Fruit fly (Drosophila melanogaster): ENCODE data around the gene CG17751.

Gene CG17751

dm6 chr3R:19622005-19622404 is 15.0 kb downstream of the CG17751 start:
- peak; percentile 59 for TF ChIP-seq noc (tag; optimal IDR thresholded peaks at IDR 0.05)

DNA sequence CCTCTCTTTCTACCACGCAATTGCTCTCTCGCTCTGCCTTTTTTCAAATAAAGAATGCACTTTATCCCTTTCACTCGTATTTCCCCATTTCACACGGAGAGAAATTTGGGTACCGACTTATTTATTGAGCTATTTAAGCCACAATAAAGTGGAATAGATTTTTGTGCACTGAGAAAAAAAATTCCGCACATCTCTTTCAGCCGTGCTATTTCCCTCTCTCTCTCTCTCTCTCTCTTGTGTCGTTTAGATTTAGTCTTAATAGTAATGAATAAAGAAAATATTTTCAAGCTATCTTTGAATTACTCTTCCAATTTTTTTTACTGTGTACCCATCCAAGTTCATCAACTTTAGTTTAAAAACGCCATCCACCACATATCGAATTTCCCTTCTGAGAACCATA is 16.6 kb downstream of the CG17751 start:
- peak; percentile 6 for TF ChIP-seq noc (tag; optimal IDR thresholded peaks at IDR 0.05)

dm6 chr3R:19624482-19624881 is 17.4 kb downstream of the CG17751 start:
- no peak for TF ChIP-seq noc (tag; optimal IDR thresholded peaks at IDR 0.05)

- peak; percentile 19 for TF ChIP-seq noc (tag; optimal IDR thresholded peaks at IDR 0.05)
These were observed 18.5 kb downstream of the CG17751 start for dm6 chr3R:19625300-19626230.

DNA sequence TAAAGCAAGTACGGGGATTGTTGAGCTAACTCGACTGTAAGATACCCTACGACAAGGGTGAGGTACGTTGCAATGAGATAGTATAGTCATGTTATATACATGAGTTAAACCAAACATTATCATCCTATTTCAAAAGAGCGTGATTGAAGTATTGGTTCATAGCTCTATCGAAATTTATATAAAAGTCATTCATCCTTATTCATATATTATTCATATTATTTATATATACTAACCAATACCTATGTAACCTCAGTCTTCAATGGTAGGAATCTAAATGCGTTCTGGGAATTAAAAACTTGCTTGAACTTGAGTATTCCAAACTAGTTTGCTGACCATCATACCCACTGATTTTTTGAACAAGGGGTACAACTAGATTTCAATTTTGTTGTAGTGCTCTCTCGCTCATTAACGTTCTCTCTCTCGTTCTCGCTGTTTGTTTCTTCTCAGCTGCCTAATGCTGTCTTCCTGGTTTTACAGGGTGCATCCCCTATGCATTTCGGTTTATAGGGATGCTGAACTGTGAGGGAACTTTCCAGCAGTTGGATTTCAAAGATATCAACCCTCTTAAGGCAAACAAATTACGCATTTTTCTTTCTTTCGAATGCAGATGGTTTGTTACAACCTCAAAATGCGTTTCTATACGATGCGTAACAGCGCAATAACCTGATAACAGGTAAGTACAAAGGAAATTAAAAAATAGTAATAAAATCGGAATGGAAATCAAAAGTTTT is 20.9 kb downstream of the CG17751 start:
- peak; percentile 52 for TF ChIP-seq noc (tag; optimal IDR thresholded peaks at IDR 0.05)

dm6 chr3R:19632685-19633116 is 25.6 kb downstream of the CG17751 start, which contains the start of gene CG6231:
Gene CG6231 (minus strand): TSS chr3R:19632718.
- TF ChIP-seq noc (tag; optimal IDR thresholded peaks at IDR 0.05): no peak

DNA sequence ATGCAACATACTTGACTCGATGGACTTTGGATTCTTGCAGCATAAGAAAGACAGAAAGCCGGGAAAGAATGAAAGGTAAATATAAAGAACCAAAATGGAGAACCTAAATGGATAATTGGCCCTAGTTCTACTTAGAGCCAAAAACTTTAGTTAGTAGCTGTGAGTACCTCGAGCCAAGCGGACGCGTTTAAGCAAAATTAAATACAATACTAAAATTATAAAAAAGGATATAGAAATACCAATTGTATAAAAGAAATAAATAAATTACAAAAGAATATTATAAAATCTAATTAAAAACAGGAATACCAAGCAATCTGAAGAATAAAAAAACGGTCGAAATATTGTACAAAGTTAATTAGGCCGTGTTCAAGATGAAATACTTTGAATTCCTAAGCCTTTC is 27.6 kb downstream of the CG17751 start, which contains the start of gene CG34138:
TSS of gene CG34138 (plus strand) at position 301 of the 400 bp plus-strand sequence.
- TF ChIP-seq noc (tag; optimal IDR thresholded peaks at IDR 0.05): no peak

dm6 chr3R:19638004-19638403 is 30.9 kb downstream of the CG17751 start:
- no peak for TF ChIP-seq noc (tag; optimal IDR thresholded peaks at IDR 0.05)

- TF ChIP-seq noc (tag; optimal IDR thresholded peaks at IDR 0.05): no peak
These were observed 34.0 kb downstream of the CG17751 start for dm6 chr3R:19641058-19641457.

DNA sequence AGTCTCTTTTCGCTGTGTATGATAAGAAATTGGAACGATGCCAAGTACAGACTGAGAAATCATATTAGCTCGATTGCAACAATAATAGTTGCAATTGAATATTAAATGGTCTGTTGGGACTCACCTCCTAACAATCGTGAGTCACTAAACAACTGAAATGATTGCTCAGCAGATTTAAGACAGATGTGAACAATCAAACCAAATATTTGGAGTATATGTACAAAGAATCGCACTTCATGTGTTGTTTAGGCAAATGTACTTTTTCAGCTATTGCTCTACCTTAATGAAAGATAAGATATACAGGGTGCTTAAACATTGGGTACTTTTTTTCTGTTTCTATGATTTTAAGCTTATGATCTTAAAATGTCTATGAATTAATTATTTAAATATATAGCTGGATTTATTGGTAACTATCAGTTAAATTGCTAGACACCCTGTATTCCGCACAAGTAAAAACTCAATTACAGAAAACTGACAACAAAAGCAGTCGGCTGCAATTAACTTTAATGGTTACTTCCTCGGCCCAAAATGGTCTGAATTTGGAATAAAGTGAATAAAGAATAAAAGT is 34.5 kb downstream of the CG17751 start:
- peak; percentile 90 for TF ChIP-seq noc (tag; optimal IDR thresholded peaks at IDR 0.05)

DNA sequence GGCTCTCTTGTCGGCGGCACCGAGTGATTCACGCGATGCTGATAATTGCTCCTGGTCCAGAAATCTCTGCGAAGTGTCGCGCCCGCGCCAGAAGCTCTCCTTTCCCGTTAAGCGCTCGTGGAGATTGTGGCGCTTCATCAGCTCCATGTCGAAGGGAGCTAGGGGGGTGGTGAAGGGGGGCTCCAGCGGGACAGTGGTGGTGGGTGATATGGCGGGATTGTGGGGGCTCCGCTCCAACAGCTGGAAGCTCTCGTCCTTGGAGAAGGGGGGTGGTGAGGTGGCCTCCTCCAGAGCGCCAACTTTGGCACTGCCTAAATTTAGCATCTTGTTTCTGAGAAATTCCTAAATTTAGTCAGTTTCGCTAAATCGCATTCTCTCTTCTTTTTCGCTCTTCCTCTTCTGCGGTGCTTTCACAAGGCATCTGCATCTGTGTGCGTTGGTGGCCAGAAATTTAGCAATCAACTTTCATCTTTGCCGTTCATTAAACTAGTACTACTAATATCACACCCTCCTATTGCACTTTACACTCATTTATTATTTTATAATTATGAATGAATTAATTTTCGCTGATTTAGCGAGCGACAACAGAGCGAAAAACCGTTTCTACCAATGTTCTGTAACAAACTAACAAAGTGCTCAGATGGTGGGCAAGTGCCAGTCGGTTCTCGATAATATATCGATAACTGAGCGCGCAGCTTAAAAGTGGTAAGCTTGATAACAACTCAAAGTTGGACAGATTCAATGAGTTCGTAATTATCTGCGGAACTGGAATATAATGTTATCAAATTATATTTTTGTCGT is 35.2 kb downstream of the CG17751 start, which contains the start of gene subdued:
TSS of gene subdued (minus strand) at position 631 of the 801 bp plus-strand sequence.
- no peak for TF ChIP-seq noc (tag; optimal IDR thresholded peaks at IDR 0.05)

dm6 chr3R:19642893-19643270 is 35.8 kb downstream of the CG17751 start:
- no peak for TF ChIP-seq noc (tag; optimal IDR thresholded peaks at IDR 0.05)

DNA sequence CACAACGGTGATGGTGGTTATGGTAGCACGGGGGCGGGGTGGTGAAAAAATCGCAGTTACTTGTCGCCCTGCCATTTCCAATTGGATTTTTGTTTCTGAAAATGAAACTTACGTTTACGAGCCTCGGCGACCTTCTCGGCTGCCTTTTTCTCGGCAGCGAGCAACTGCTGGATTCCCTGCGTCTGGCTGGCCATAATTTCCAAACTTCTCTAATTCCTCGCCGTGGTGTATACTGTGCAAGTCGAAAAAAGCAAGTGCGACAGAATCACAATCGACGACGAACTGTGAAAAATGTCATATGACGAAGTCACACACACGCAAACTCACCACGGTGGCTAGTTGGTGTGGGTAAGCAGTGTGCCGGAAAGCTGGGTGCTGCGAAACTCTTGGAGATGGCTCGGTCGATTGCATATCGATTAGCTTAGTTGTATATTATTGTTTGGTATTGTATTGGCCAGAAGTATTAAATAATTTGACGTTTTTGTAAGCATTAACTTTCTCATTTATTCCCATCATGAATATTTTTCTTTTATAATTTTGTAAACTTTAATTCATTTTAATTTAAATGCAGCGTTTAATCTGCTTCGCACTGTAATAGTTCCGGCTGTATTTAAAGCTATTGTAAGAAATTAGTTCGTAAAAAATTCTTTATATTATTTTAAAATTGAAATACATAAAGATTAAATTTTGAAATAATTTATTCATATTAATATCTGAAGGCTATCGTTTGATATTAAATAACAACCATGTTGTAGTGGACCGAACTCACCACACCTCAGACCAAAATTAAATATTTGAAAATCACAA is 37.2 kb downstream of the CG17751 start, which contains the start of gene Vha13:
TSS of gene Vha13 (minus strand) at position 293 of the 807 bp plus-strand sequence.
- TF ChIP-seq noc (tag; optimal IDR thresholded peaks at IDR 0.05): peak; percentile 70

DNA sequence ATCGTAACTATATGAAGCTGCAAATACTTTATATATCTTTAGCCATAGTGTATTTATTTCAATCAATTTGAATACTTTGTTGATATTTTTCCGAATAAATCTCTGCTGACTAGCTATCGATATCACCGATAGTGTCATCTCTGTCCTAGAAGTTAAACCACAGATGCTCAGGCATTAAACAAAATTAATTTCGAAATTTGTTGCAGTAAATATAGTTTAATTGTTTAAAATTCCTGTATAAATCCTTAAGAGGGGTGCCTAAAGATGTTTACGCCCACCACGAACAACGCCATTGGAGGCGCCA is 37.8 kb downstream of the CG17751 start, which contains the start of gene Nup58:
TSS of gene Nup58 (plus strand) at position 126 of the 304 bp plus-strand sequence.
- no peak for TF ChIP-seq noc (tag; optimal IDR thresholded peaks at IDR 0.05)
